Fruit fly (Drosophila melanogaster): ENCODE data around the gene CIA30.

- TF ChIP-seq OdsH (GFP tag; optimal IDR thresholded peaks at IDR 0.05) (no peak), Lpt (GFP tag; optimal IDR thresholded peaks at IDR 0.05) (no peak)
These were observed 39.3 kb downstream of the CIA30 start for dm6 chr3R:29775755-29776686.

All from whole organism, prepupa.